Fruit fly (Drosophila melanogaster): ENCODE results near the gene Droj2.

dm6 chr3R:13353373-13353772 lies 28.5 kb upstream of the Droj2 start, which contains the start of gene mthl12:
- TF ChIP-seq CTCF (optimal IDR thresholded peaks at IDR 0.05), result no peak
- TF ChIP-seq CG8478 (optimal IDR thresholded peaks at IDR 0.05), result no peak
